Fruit fly (Drosophila melanogaster) whole organism, embryonic: ENCODE results near the gene Bap111.

Experiments
- Abd-B ChIP-seq: fragments of 200-800 bp; sonication (Bioruptor generic); optimal IDR thresholded peaks from 2 replicates; lab custom pipeline; 2018; ENCODE audit warnings: missing biosample characterization, mild to moderate bottlenecking, missing genetic modification characterization, moderate library complexity
- B-H1 ChIP-seq: fragments of 200-800 bp; sonication (Bioruptor generic); IDR thresholded peaks from 3 replicates; pipeline ENCODE4 v1.3.6; 2022; ENCODE audit warnings: missing biosample characterization, missing genetic modification characterization
- CG11398 ChIP-seq: fragments of 200-800 bp; sonication (Bioruptor generic); optimal IDR thresholded peaks from 2 replicates; lab custom pipeline; 2016; ENCODE audit warnings: missing biosample characterization, missing genetic modification characterization
- CG11723 ChIP-seq: fragments of 200-800 bp; sonication (Bioruptor generic); optimal IDR thresholded peaks from 2 replicates; lab custom pipeline; 2017; ENCODE audit warnings: missing biosample characterization, mild to moderate bottlenecking, missing genetic modification characterization
- CG12236 ChIP-seq: fragments of 200-800 bp; sonication (Bioruptor generic); optimal IDR thresholded peaks from 2 replicates; lab custom pipeline; 2016; ENCODE audit warnings: missing biosample characterization, missing genetic modification characterization
- CG12299 ChIP-seq: fragments of 200-800 bp; sonication (Bioruptor generic); optimal IDR thresholded peaks from 2 replicates; lab custom pipeline; 2018; ENCODE audit warnings: missing biosample characterization, mild to moderate bottlenecking, missing genetic modification characterization
- CG12391 ChIP-seq: fragments of 200-800 bp; sonication (Bioruptor generic); optimal IDR thresholded peaks from 3 replicates; lab custom pipeline; 2018; ENCODE audit warnings: missing biosample characterization, mild to moderate bottlenecking, missing genetic modification characterization, moderate library complexity
- CG12769 ChIP-seq: fragments of 200-800 bp; sonication (Bioruptor generic); optimal IDR thresholded peaks from 2 replicates; lab custom pipeline; 2019; ENCODE audit warnings: missing biosample characterization, mild to moderate bottlenecking, missing genetic modification characterization, moderate library complexity
- CG14014 ChIP-seq: fragments of 200-800 bp; sonication (Bioruptor generic); IDR thresholded peaks from 2 replicates; pipeline ENCODE4 v1.3.6; 2022; ENCODE audit warnings: missing biosample characterization, missing genetic modification characterization
- CG17385 ChIP-seq: fragments of 200-800 bp; sonication (Bioruptor generic); optimal IDR thresholded peaks from 3 replicates; lab custom pipeline; 2018; ENCODE audit warnings: missing biosample characterization, mild to moderate bottlenecking, missing genetic modification characterization
- CG18476 ChIP-seq: fragments of 200-800 bp; sonication (Bioruptor generic); optimal IDR thresholded peaks from 2 replicates; lab custom pipeline; 2016; ENCODE audit warnings: missing biosample characterization, mild to moderate bottlenecking, missing genetic modification characterization
- CG2129 ChIP-seq: fragments of 200-800 bp; sonication (Bioruptor generic); IDR thresholded peaks from 2 replicates; pipeline ENCODE4 v1.3.6; 2022; ENCODE audit warnings: missing biosample characterization, missing genetic modification characterization; ENCODE audit not compliant: partially characterized antibody
- CG2875 ChIP-seq: fragments of 200-800 bp; sonication (Bioruptor generic); optimal IDR thresholded peaks from 2 replicates; lab custom pipeline; 2017; ENCODE audit warnings: missing biosample characterization, mild to moderate bottlenecking, missing genetic modification characterization, missing genetic modification reagents
- CG30020 ChIP-seq: fragments of 200-800 bp; optimal IDR thresholded peaks from 2 replicates; lab custom pipeline; 2019; ENCODE audit warnings: missing biosample characterization, mild to moderate bottlenecking, missing genetic modification characterization, moderate library complexity
- CG5245 ChIP-seq: fragments of 200-800 bp; sonication (Bioruptor generic); optimal IDR thresholded peaks from 3 replicates; lab custom pipeline; 2016; ENCODE audit warnings: missing biosample characterization, missing genetic modification characterization
- CG6765 ChIP-seq: fragments of 200-800 bp; sonication (Bioruptor generic); optimal IDR thresholded peaks from 3 replicates; lab custom pipeline; 2017; ENCODE audit warnings: missing biosample characterization, mild to moderate bottlenecking, missing genetic modification characterization
- CG7786 ChIP-seq: fragments of 200-800 bp; sonication (Bioruptor generic); optimal IDR thresholded peaks from 2 replicates; lab custom pipeline; 2016; ENCODE audit warnings: missing biosample characterization, missing genetic modification characterization
- E2f2 ChIP-seq: fragments of 200-800 bp; sonication (Bioruptor generic); IDR thresholded peaks from 2 replicates; pipeline ENCODE4 v1.3.6; 2022; ENCODE audit warnings: missing biosample characterization, missing genetic modification characterization
- ERR ChIP-seq: fragments of 200-800 bp; sonication (Bioruptor generic); optimal IDR thresholded peaks from 2 replicates; lab custom pipeline; 2016; ENCODE audit warnings: missing biosample characterization, missing genetic modification characterization
- Hmr ChIP-seq: fragments of 200-800 bp; sonication (Bioruptor generic); optimal IDR thresholded peaks from 3 replicates; lab custom pipeline; 2017; ENCODE audit warnings: mild to moderate bottlenecking, missing biosample characterization, missing genetic modification reagents, missing genetic modification characterization
- Hmx ChIP-seq: fragments of 200-800 bp; sonication (Bioruptor generic); optimal IDR thresholded peaks from 2 replicates; lab custom pipeline; 2016; ENCODE audit warnings: missing biosample characterization, missing genetic modification characterization
- Lim3 ChIP-seq: fragments of 200-800 bp; sonication (Bioruptor generic); IDR thresholded peaks from 2 replicates; pipeline ENCODE4 v1.3.6; 2022; ENCODE audit warnings: missing biosample characterization, missing genetic modification characterization
- Mad ChIP-seq: fragments of 200-800 bp; sonication (Bioruptor generic); optimal IDR thresholded peaks from 2 replicates; lab custom pipeline; 2016; ENCODE audit warnings: missing biosample characterization, missing genetic modification characterization
- Med ChIP-seq: fragments of 200-800 bp; sonication (Bioruptor generic); peaks from one replicate; lab custom pipeline; 2016; ENCODE audit warnings: missing biosample characterization, missing genetic modification characterization, mild to moderate bottlenecking, inconsistent platforms, moderate library complexity
- Meics ChIP-seq: fragments of 200-800 bp; sonication (Bioruptor generic); optimal IDR thresholded peaks from 2 replicates; lab custom pipeline; 2017; ENCODE audit warnings: missing biosample characterization, mild to moderate bottlenecking, missing genetic modification characterization
- Nf-YB ChIP-seq: fragments of 200-800 bp; sonication (Bioruptor generic); optimal IDR thresholded peaks from 3 replicates; lab custom pipeline; 2019; ENCODE audit warnings: missing biosample characterization, mild to moderate bottlenecking, missing genetic modification characterization, moderate library complexity
- NfI ChIP-seq: fragments of 200-800 bp; sonication (Bioruptor generic); optimal IDR thresholded peaks from 3 replicates; lab custom pipeline; 2018; ENCODE audit warnings: missing biosample characterization, mild to moderate bottlenecking, missing genetic modification characterization, moderate library complexity
- Poxn ChIP-seq: fragments of 200-800 bp; sonication (Bioruptor generic); IDR thresholded peaks from 2 replicates; pipeline ENCODE4 v1.3.6; 2022; ENCODE audit warnings: missing biosample characterization, missing genetic modification characterization
- TFAM ChIP-seq: fragments of 200-800 bp; sonication (Bioruptor generic); optimal IDR thresholded peaks from 2 replicates; lab custom pipeline; 2017; ENCODE audit warnings: missing biosample characterization, missing genetic modification characterization, inconsistent platforms
- YL-1 ChIP-seq: fragments of 200-800 bp; sonication (Bioruptor generic); optimal IDR thresholded peaks from 3 replicates; lab custom pipeline; 2017; ENCODE audit warnings: missing biosample characterization, mild to moderate bottlenecking, missing genetic modification characterization
- chm ChIP-seq: fragments of 200-800 bp; sonication (Bioruptor generic); IDR thresholded peaks from 2 replicates; pipeline ENCODE4 v1.3.6; 2022; ENCODE audit warnings: missing biosample characterization, missing genetic modification characterization
- crol ChIP-seq: fragments of 200-800 bp; sonication (Bioruptor generic); IDR thresholded peaks from 2 replicates; pipeline ENCODE4 v1.3.6; 2022; ENCODE audit warnings: missing biosample characterization, missing genetic modification characterization
- dpn ChIP-seq, 2 experiments: fragments of 200-800 bp; sonication (Bioruptor generic); optimal IDR thresholded peaks; 3 replicates each; lab custom pipeline; 2016; ENCODE audit warnings: missing biosample characterization in 2 of 2, missing genetic modification characterization in 2 of 2
- ems ChIP-seq: fragments of 200-800 bp; sonication (Bioruptor generic); optimal IDR thresholded peaks from 3 replicates; lab custom pipeline; 2016; ENCODE audit warnings: missing biosample characterization, missing genetic modification characterization
- esg ChIP-seq: fragments of 200-800 bp; sonication (Bioruptor generic); conservative IDR thresholded peaks from 2 replicates; pipeline ENCODE4 v1.3.6; 2022; ENCODE audit warnings: missing biosample characterization, missing genetic modification characterization
- ewg ChIP-seq: fragments of 200-800 bp; sonication (Bioruptor generic); optimal IDR thresholded peaks from 3 replicates; lab custom pipeline; 2017; ENCODE audit warnings: mild to moderate bottlenecking, missing biosample characterization, missing genetic modification reagents, missing genetic modification characterization
- gsb-n ChIP-seq: fragments of 200-800 bp; sonication (Bioruptor generic); optimal IDR thresholded peaks from 3 replicates; lab custom pipeline; 2018; ENCODE audit warnings: missing biosample characterization, mild to moderate bottlenecking, missing genetic modification characterization
- jing ChIP-seq: fragments of 200-800 bp; sonication (Bioruptor generic); optimal IDR thresholded peaks from 2 replicates; lab custom pipeline; 2018; ENCODE audit warnings: missing biosample characterization, mild to moderate bottlenecking, missing genetic modification characterization
- kah ChIP-seq: fragments of 200-800 bp; sonication (Bioruptor generic); optimal IDR thresholded peaks from 2 replicates; lab custom pipeline; 2018; ENCODE audit warnings: missing biosample characterization, mild to moderate bottlenecking, missing genetic modification characterization
- lilli ChIP-seq: fragments of 200-800 bp; sonication (Bioruptor generic); optimal IDR thresholded peaks from 3 replicates; lab custom pipeline; 2016; ENCODE audit warnings: missing biosample characterization, missing genetic modification characterization
- maf-S ChIP-seq: fragments of 200-800 bp; sonication (Bioruptor generic); optimal IDR thresholded peaks from 2 replicates; lab custom pipeline; 2016; ENCODE audit warnings: missing biosample characterization, missing genetic modification characterization
- nom ChIP-seq: fragments of 200-800 bp; sonication (Bioruptor generic); optimal IDR thresholded peaks from 2 replicates; lab custom pipeline; 2017; ENCODE audit warnings: missing biosample characterization, missing genetic modification characterization, mild to moderate bottlenecking, moderate library complexity, missing genetic modification reagents
- sc ChIP-seq, 3 experiments: fragments of >200 bp in 2 of 3; fragments of 200-800 bp in 1 of 3; sonication (Bioruptor generic) in 1 of 3; optimal IDR thresholded peaks; 2 replicates in 2 of 3; 3 replicates in 1 of 3; lab custom pipeline; 2017; ENCODE audit warnings: mild to moderate bottlenecking in 1 of 3, missing biosample characterization in 1 of 3, missing genetic modification characterization in 1 of 3, missing genetic modification reagents in 1 of 3
- sisA ChIP-seq: fragments of 200-800 bp; sonication (Bioruptor generic); IDR thresholded peaks from 2 replicates; pipeline ENCODE4 v1.3.6; 2022; ENCODE audit warnings: missing biosample characterization, missing genetic modification characterization
- sna ChIP-seq: fragments of 200-800 bp; sonication (Bioruptor generic); IDR thresholded peaks from 2 replicates; pipeline ENCODE4 v1.3.6; 2022; ENCODE audit warnings: missing biosample characterization, missing genetic modification characterization; ENCODE audit not compliant: partially characterized antibody
- wdn ChIP-seq: fragments of 200-800 bp; sonication (Bioruptor generic); IDR thresholded peaks from 2 replicates; pipeline ENCODE4 v1.3.6; 2022; ENCODE audit warnings: missing biosample characterization, missing genetic modification characterization
- zf30C ChIP-seq: fragments of 200-800 bp; sonication (Bioruptor generic); optimal IDR thresholded peaks from 3 replicates; lab custom pipeline; 2018; ENCODE audit warnings: missing biosample characterization, mild to moderate bottlenecking, missing genetic modification characterization
- zfh1 ChIP-seq: fragments of 200-800 bp; sonication (Bioruptor generic); IDR thresholded peaks from 3 replicates; pipeline ENCODE4 v1.3.6; 2022; ENCODE audit warnings: missing biosample characterization, missing genetic modification characterization
- zfh2 ChIP-seq: fragments of 200-800 bp; sonication (Bioruptor generic); optimal IDR thresholded peaks from 2 replicates; lab custom pipeline; 2016; ENCODE audit warnings: missing biosample characterization, missing genetic modification characterization

Gene Bap111

dm6 chrX:9136776-9137550 is 12.1 kb upstream of the Bap111 start (continued):
- TF ChIP-seq E2f2: peak; percentile 25; the same call in 1 of the 2 replicates
- peak; percentile 33 for TF ChIP-seq maf-S
- TF ChIP-seq CG12391 (tag; lab: Kevin White, UChicago): peak; percentile 56
- peak; percentile 44 for TF ChIP-seq ewg (GFP tag; lab: Kevin White, UChicago)
- no peak for TF ChIP-seq CG2129 (GFP tag; lab: Robert Waterston, UW)
- TF ChIP-seq Hmx (GFP tag; lab: Kevin White, UChicago): no peak
- TF ChIP-seq TFAM (GFP tag; lab: Kevin White, UChicago): no peak
- TF ChIP-seq lilli (GFP tag; lab: Kevin White, UChicago): peak; percentile 34
- no peak for TF ChIP-seq B-H1 (GFP tag; lab: Robert Waterston, UW)
- peak; percentile 7 for TF ChIP-seq kah (GFP tag; lab: Kevin White, UChicago)
- TF ChIP-seq CG6765 (GFP tag; lab: Kevin White, UChicago): no peak
- peak; percentile 89 for TF ChIP-seq Med (GFP tag; lab: Kevin White, UChicago)
- no peak for TF ChIP-seq sc (optimal IDR thresholded peaks at IDR 0.05; lab: Kevin White, UChicago)
- peak; percentile 27 for TF ChIP-seq sc (GFP tag; optimal IDR thresholded peaks at IDR 0.05; lab: Kevin White, UChicago)
- TF ChIP-seq NfI (GFP tag; lab: Kevin White, UChicago): peak; percentile 33
- no peak for TF ChIP-seq Mad (GFP tag; lab: Kevin White, UChicago)
- TF ChIP-seq dpn (GFP tag; optimal IDR thresholded peaks at IDR 0.05; lab: Kevin White, UChicago): peak; percentile 35 to 40
- no peak for TF ChIP-seq sna (GFP tag; lab: Robert Waterston, UW)
- TF ChIP-seq wdn (GFP tag; lab: Robert Waterston, UW): no peak
- TF ChIP-seq CG11398 (GFP tag; lab: Kevin White, UChicago): peak; percentile 10
- TF ChIP-seq Abd-B (GFP tag; lab: Kevin White, UChicago): no peak
- TF ChIP-seq crol: peak; percentile 53
- TF ChIP-seq CG14014 (GFP tag; lab: Robert Waterston, UW): no peak
- no peak for TF ChIP-seq CG30020
- TF ChIP-seq CG5245 (GFP tag; lab: Kevin White, UChicago): no peak
- TF ChIP-seq CG12299 (tag; lab: Kevin White, UChicago): no peak
- peak; percentile 66 for TF ChIP-seq sisA (GFP tag; lab: Robert Waterston, UW)
- TF ChIP-seq CG17385 (GFP tag; lab: Kevin White, UChicago): peak; percentile 57
- TF ChIP-seq zfh1 (GFP tag; lab: Robert Waterston, UW): peak; percentile 59; the same call in 1 of the 3 replicates
- peak; percentile 14 for TF ChIP-seq ems
- TF ChIP-seq chm (GFP tag; lab: Robert Waterston, UW): no peak
- peak; percentile 7 for TF ChIP-seq Hmr (GFP tag; lab: Kevin White, UChicago)
- TF ChIP-seq YL-1 (GFP tag; lab: Kevin White, UChicago): no peak
- TF ChIP-seq zfh2 (GFP tag; lab: Kevin White, UChicago): no peak
- TF ChIP-seq nom: no peak
- TF ChIP-seq Nf-YB (GFP tag; lab: Kevin White, UChicago): peak; percentile 16
- peak; percentile 26 for TF ChIP-seq CG12236
- peak; percentile 58 for TF ChIP-seq zf30C (GFP tag; lab: Kevin White, UChicago)
- TF ChIP-seq esg (GFP tag; lab: Robert Waterston, UW): peak; percentile 44; the same call in 1 of the 2 replicates
- TF ChIP-seq Meics (GFP tag; lab: Kevin White, UChicago): peak; percentile 45
- peak; percentile 13 for TF ChIP-seq CG11723 (GFP tag; lab: Kevin White, UChicago)
- no peak for TF ChIP-seq ERR (GFP tag; lab: Kevin White, UChicago)
- TF ChIP-seq CG7786: peak; percentile 51
- TF ChIP-seq Lim3 (GFP tag; lab: Robert Waterston, UW): no peak
- peak; percentile 46 for TF ChIP-seq gsb-n
- TF ChIP-seq CG12769: peak; percentile 37
- peak; percentile 6 for TF ChIP-seq CG2875
- TF ChIP-seq jing (GFP tag; lab: Kevin White, UChicago): peak; percentile 8
- TF ChIP-seq Poxn (GFP tag; lab: Robert Waterston, UW): no peak
- TF ChIP-seq CG18476 (GFP tag; lab: Kevin White, UChicago): peak; percentile 28
